Fruit fly (Drosophila melanogaster): Measurements from ENCODE around the gene CG4119.

The CG4119 gene

DNA sequence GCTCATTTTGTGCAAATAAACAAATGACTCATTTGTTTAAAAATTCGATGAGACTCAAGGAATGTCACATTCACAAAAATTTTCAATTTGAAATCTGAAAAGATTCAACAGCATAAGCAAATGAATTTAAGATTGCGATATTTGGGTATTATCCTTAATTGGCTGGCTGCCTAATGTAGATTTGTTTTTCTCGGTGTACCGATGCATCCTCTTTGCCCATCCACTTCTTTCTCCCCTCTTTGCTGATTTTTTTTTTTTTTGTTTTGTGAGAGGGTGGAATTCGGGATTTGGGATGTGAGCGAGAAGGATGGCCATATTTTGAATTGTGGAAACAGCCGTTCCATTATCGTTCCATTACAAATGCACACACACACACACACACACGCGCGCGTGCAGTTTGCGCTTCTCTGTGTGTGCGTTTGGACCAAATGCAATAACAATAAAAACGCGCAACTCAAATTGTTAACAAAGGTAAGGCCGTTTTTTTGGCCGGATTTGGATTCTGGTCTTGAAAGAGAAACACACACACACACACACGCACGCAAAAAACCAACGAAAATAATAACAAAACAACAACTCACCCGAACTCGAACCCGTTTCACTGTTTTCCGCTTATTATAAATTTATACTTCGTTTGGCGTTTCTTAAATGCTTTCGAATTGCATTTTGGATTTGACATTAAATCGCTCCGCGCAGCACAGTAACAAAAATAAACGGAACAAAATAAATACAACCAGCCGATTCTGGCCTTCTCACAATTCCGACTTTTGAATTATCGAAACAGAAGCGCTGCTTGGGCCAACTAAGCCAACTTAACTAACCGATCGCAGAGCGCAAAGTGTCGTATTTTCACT lies 13.5 kb downstream of the CG4119 start (continued):
- TF ChIP-seq Ets96B (tag; optimal IDR thresholded peaks at IDR 0.05) (peak; percentile 49), CG31627 (GFP tag; optimal IDR thresholded peaks at IDR 0.05) (peak; percentile 84), salr (GFP tag; optimal IDR thresholded peaks at IDR 0.05) (peak in 1 of 2 experiments; percentile 15), Hr38 (GFP tag; optimal IDR thresholded peaks at IDR 0.05) (no peak), cyc (GFP tag; optimal IDR thresholded peaks at IDR 0.05) (peak; percentile 84), CG11294 (GFP tag; IDR thresholded peaks at IDR 0.05) (0 out of 2 replicates have a peak, but pooled peaks have one; percentile 22), CG3032 (tag; optimal IDR thresholded peaks at IDR 0.05) (peak; percentile 52), Ets21C (GFP tag; optimal IDR thresholded peaks at IDR 0.05) (peak; percentile 76), Hr39 (GFP tag; optimal IDR thresholded peaks at IDR 0.05) (peak; percentile 86), CG4318 (GFP tag; optimal IDR thresholded peaks at IDR 0.05) (no peak), pdm3 (GFP tag; optimal IDR thresholded peaks at IDR 0.05) (no peak), Blimp-1 (GFP tag; optimal IDR thresholded peaks at IDR 0.05) (peak; percentile 23), fd59A (GFP tag; optimal IDR thresholded peaks at IDR 0.05) (peak; percentile 26), Gug (GFP tag; IDR thresholded peaks at IDR 0.05) (no peak), CG6808 (GFP tag; optimal IDR thresholded peaks at IDR 0.05) (peak; percentile 54), CG15336 (GFP tag; IDR thresholded peaks at IDR 0.05) (peak; percentile 31; the same call in 1 of the 2 replicates), acj6 (GFP tag; optimal IDR thresholded peaks at IDR 0.05) (peak; percentile 70), Eip78C (GFP tag) (peak; percentile 91), achi (GFP tag; optimal IDR thresholded peaks at IDR 0.05) (no peak), dsx (GFP tag; optimal IDR thresholded peaks at IDR 0.05; ENCODE audit: poor library complexity, severe bottlenecking) (peak; percentile 3), fkh (GFP tag; optimal IDR thresholded peaks at IDR 0.05) (no peak)

DNA sequence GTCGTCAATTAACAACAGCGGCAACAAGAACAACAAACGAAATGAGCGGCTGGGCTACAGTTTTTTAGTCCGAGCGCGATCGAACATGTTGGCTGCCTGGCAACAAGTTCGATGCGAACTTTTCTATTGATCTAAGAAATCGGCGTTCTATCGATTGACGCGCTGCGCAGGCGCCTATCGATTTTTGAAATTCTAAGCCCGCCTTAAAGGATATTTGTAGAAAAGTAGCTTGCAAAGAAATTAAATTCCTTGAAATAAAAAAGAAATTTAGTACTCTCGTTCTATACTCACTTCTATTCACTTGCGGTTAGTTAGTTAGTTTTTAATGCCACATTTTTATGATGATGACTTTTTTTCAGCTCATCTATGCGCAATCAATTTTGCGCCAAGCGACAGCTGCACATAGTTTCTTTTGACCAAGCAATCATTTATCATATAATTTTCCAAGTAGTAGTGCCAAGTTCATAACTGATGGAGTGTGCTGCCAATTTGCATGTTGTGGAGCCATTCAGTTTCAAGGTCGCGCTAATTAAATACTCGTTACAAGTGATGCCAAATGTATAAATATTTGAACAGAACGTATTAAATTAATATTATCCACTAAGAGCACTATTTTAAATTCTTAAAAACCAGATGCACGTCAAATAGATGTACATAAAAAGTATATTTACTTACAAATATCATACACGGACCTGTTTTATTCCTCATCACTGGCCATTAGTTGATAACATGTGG lies 14.2 kb downstream of the CG4119 start, which contains the start of the genes Tre1 and Gr5a:
Tre1 (minus strand) TSS at position 45 of the 735 bp plus-strand sequence.
Gr5a (plus strand) TSS at position 685 of the 735 bp plus-strand sequence.
- TF ChIP-seq fkh (GFP tag; optimal IDR thresholded peaks at IDR 0.05): peak; percentile 1
- TF ChIP-seq Eip75B (GFP tag; optimal IDR thresholded peaks at IDR 0.05): no peak
- peak; percentile 57 for TF ChIP-seq Eip78C (GFP tag)
- no peak for TF ChIP-seq Sox15 (GFP tag; optimal IDR thresholded peaks at IDR 0.05)

DNA sequence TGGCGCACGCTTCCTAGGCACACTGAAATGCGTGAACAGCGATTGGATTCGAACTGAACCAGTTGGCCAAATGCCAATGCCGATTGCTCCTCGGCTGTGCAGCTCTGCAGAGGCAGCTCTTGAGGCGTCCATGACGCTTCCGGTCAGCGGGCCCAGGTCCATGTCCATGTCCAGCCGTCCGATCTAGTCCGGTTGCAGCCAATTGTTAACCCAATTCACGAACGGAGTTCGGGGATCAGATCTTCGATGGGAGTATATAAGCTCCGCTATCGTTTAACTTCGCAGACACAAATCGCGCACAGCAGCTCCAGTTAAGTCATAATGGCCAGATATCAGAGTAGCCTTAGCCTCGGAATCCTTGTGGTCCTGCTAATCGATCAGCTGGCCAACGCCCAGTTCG lies 17.1 kb downstream of the CG4119 start, which contains the start of gene CG42449:
CG42449 (plus strand) TSS at position 301 of the 400 bp plus-strand sequence.
- TF ChIP-seq CG1621 (tag; optimal IDR thresholded peaks at IDR 0.05): no peak

DNA sequence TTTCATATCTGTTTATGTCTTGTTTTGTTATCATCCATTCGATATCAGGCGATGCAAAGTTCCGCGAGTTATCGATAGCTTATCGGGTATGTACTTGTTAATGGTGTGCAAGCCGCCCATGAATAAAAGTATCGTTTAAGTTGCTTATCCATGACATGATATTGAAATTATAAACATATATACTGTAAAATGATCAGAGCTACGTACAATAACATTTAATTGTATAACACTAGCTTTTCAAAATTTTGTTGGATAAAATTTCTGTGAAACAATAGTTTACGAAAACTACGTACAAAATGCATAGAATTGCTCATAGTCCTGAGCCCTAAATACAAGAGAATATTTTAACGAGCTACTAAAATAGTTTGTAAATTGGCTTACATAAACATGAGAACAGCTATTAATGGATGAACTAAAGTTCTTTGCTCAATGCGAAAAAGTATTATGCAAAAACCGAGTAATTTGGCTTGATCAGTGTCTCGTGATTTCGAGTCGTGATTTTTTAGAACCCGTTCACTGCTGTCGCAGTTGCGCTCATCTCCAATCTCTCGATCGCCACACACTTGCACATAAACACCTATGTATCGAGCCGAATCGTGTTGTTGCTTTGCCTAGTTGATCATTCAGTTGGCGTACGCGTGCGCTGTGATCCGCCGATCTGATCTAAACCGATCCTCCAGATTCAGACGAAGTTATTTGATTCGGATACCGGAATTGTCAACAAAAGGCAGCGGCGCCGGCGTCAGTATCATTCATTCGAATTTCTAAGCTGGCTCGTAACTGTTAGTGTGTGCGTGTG lies 23.8 kb downstream of the CG4119 start, which contains the start of the genes PGAP1 and cv:
PGAP1 (minus strand) TSS at position 57 of the 799 bp plus-strand sequence.
cv (plus strand) TSS at position 586 of the 799 bp plus-strand sequence.
- no peak for TF ChIP-seq CG11902 (GFP tag; optimal IDR thresholded peaks at IDR 0.05)
- TF ChIP-seq achi (GFP tag; optimal IDR thresholded peaks at IDR 0.05): no peak
- TF ChIP-seq CG6792 (GFP tag; optimal IDR thresholded peaks at IDR 0.05): peak; percentile 4
- no peak for TF ChIP-seq CG6808 (GFP tag; optimal IDR thresholded peaks at IDR 0.05)
- no peak for TF ChIP-seq Eip93F (GFP tag; optimal IDR thresholded peaks at IDR 0.05)
- TF ChIP-seq CG10669 (GFP tag; optimal IDR thresholded peaks at IDR 0.05): no peak
- TF ChIP-seq svp (GFP tag): no peak
- TF ChIP-seq CG7368 (GFP tag; optimal IDR thresholded peaks at IDR 0.05): no peak
- no peak for TF ChIP-seq CG3919 (GFP tag; optimal IDR thresholded peaks at IDR 0.05)
- peak; percentile 15 for TF ChIP-seq CG34406 (GFP tag; optimal IDR thresholded peaks at IDR 0.05)
- no peak for TF ChIP-seq salr (GFP tag; optimal IDR thresholded peaks at IDR 0.05)
- no peak for TF ChIP-seq CG6276 (GFP tag; optimal IDR thresholded peaks at IDR 0.05)
- no peak for TF ChIP-seq fd85E (GFP tag; optimal IDR thresholded peaks at IDR 0.05)
- TF ChIP-seq CG8319 (GFP tag; optimal IDR thresholded peaks at IDR 0.05): no peak
- TF ChIP-seq OdsH (GFP tag; optimal IDR thresholded peaks at IDR 0.05): no peak
- TF ChIP-seq Sox15 (GFP tag; optimal IDR thresholded peaks at IDR 0.05): no peak
- peak; percentile 49 for TF ChIP-seq Hr39 (GFP tag; optimal IDR thresholded peaks at IDR 0.05)
- TF ChIP-seq CG8632 (GFP tag; optimal IDR thresholded peaks at IDR 0.05): no peak
- no peak for TF ChIP-seq CG11762 (GFP tag; optimal IDR thresholded peaks at IDR 0.05; ENCODE audit: insufficient read depth)
- no peak for TF ChIP-seq Lpt (GFP tag; optimal IDR thresholded peaks at IDR 0.05)
- peak; percentile 49 for TF ChIP-seq pdm3 (GFP tag; optimal IDR thresholded peaks at IDR 0.05)
- peak; percentile 36 for TF ChIP-seq CG3032 (tag; optimal IDR thresholded peaks at IDR 0.05)
- TF ChIP-seq ss (GFP tag; optimal IDR thresholded peaks at IDR 0.05): no peak
